Fruit fly (Drosophila melanogaster): ENCODE results near the gene psidin.

psidin gene

DNA sequence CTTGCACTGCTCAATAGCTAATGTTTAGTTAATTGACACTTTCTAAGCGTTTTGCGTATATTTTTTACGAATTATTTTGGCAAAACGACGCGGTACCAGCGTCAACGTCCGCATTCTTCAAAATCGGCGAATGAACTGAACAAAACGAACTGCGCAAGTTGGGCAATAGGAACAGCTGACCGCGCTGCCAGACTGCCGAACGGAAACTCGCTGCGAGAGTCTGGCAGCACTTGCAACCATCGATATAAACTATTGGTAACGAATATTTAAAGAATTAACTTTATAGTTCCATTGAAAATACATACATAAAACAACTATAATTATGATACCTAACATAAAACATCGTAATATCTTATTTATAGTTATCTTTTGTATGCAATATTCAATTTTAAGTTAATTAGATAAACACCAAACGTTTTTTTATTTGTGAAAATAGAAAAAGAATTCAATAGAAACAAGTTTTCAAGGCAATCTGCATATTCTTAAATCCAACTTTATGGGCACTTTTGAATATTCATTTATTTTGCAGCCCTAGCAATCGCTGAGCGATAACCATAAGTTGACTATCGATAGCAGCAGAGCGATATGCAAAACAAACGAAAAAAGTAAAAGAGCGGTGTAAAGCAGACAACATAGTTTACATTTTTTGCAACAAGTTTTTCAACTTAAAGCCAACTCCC is 13.0 kb upstream of the psidin start, which contains the start of the genes Hs6st and MED25 (continued):
- no peak for TF ChIP-seq GATAe (GFP tag; conservative IDR thresholded peaks at IDR 0.05)
- TF ChIP-seq fru (optimal IDR thresholded peaks at IDR 0.05), result no peak
- no peak for TF ChIP-seq CkIIα-i1 (GFP tag; IDR thresholded peaks at IDR 0.05)
- TF ChIP-seq CG1233 (GFP tag; optimal IDR thresholded peaks at IDR 0.05), result peak; percentile 60
- no peak for TF ChIP-seq Fer1 (GFP tag; optimal IDR thresholded peaks at IDR 0.05)
- peak; percentile 49 for TF ChIP-seq CG10654 (GFP tag; optimal IDR thresholded peaks at IDR 0.05)
- TF ChIP-seq CG11696 (GFP tag; IDR thresholded peaks at IDR 0.05), result no peak
- peak; percentile 41 for TF ChIP-seq CG1647 (GFP tag; optimal IDR thresholded peaks at IDR 0.05)
- TF ChIP-seq yki (optimal IDR thresholded peaks at IDR 0.05), result no peak
- TF ChIP-seq hbn (GFP tag; IDR thresholded peaks at IDR 0.05; ENCODE audit: partially characterized antibody), result peak; percentile 57
- 0 out of 2 replicates have a peak, but pooled peaks have one; percentile 24 for TF ChIP-seq sim (GFP tag; IDR thresholded peaks at IDR 0.05)
- peak; percentile 55 for TF ChIP-seq CG12391 (tag; optimal IDR thresholded peaks at IDR 0.05)
- TF ChIP-seq Six4 (GFP tag; optimal IDR thresholded peaks at IDR 0.05), result peak; percentile 29
- no peak for TF ChIP-seq klu (GFP tag; IDR thresholded peaks at IDR 0.05)
- peak; percentile 10 for TF ChIP-seq CG33557 (GFP tag; optimal IDR thresholded peaks at IDR 0.05)
- TF ChIP-seq bsh (GFP tag; optimal IDR thresholded peaks at IDR 0.05), result no peak
- no peak for TF ChIP-seq disco-r (GFP tag; optimal IDR thresholded peaks at IDR 0.05)
- TF ChIP-seq D (optimal IDR thresholded peaks at IDR 0.05), result no peak
- TF ChIP-seq D (GFP tag; optimal IDR thresholded peaks at IDR 0.05), result peak; percentile 19
- no peak for TF ChIP-seq CG10431 (GFP tag; optimal IDR thresholded peaks at IDR 0.05)
- no peak for TF ChIP-seq dimm (GFP tag; IDR thresholded peaks at IDR 0.05)
- peak; percentile 20 for TF ChIP-seq CG9437 (GFP tag; optimal IDR thresholded peaks at IDR 0.05)
- TF ChIP-seq Chrac-16 (GFP tag; optimal IDR thresholded peaks at IDR 0.05), result no peak
- no peak for TF ChIP-seq oc (tag; optimal IDR thresholded peaks at IDR 0.05)
- no peak for TF ChIP-seq Atf6 (GFP tag; IDR thresholded peaks at IDR 0.05)
- TF ChIP-seq onecut (GFP tag; IDR thresholded peaks at IDR 0.05), result peak; percentile 46; the same call in 1 of the 2 replicates
- no peak for TF ChIP-seq wor (GFP tag; IDR thresholded peaks at IDR 0.05)
- TF ChIP-seq ac (GFP tag; optimal IDR thresholded peaks at IDR 0.05), result no peak
- no peak for TF ChIP-seq CG43689 (GFP tag; IDR thresholded peaks at IDR 0.05)
- TF ChIP-seq HLH3B (GFP tag; IDR thresholded peaks at IDR 0.05), result no peak; the same call in 1 of the 2 replicates
- TF ChIP-seq CG32772 (GFP tag; IDR thresholded peaks at IDR 0.05), result no peak
- TF ChIP-seq CG6175 (GFP tag; IDR thresholded peaks at IDR 0.05), result no peak
- TF ChIP-seq grau (tag; optimal IDR thresholded peaks at IDR 0.05), result peak; percentile 38
- TF ChIP-seq CG12659 (GFP tag; optimal IDR thresholded peaks at IDR 0.05), result peak; percentile 73
- peak; percentile 88 for TF ChIP-seq CG14710 (tag; optimal IDR thresholded peaks at IDR 0.05)
- TF ChIP-seq Dek (tag; optimal IDR thresholded peaks at IDR 0.05), result no peak
- no peak for TF ChIP-seq CG8089 (GFP tag; optimal IDR thresholded peaks at IDR 0.05)
- peak; percentile 14 for TF ChIP-seq pfk (GFP tag; optimal IDR thresholded peaks at IDR 0.05)
- TF ChIP-seq danr (GFP tag; IDR thresholded peaks at IDR 0.05), result no peak
- peak; percentile 26 for TF ChIP-seq Rfx (GFP tag; IDR thresholded peaks at IDR 0.05)
- TF ChIP-seq CG17829 (tag; optimal IDR thresholded peaks at IDR 0.05), result peak; percentile 43
- TF ChIP-seq Mrtf (GFP tag; IDR thresholded peaks at IDR 0.05), result no peak
- TF ChIP-seq B-H2 (GFP tag; optimal IDR thresholded peaks at IDR 0.05), result no peak
- TF ChIP-seq CG15269 (tag; optimal IDR thresholded peaks at IDR 0.05), result no peak
- TF ChIP-seq CG5180 (GFP tag; optimal IDR thresholded peaks at IDR 0.05), result no peak
- peak; percentile 28 for TF ChIP-seq CG1792 (GFP tag; optimal IDR thresholded peaks at IDR 0.05)
- no peak for TF ChIP-seq H2.0 (GFP tag; IDR thresholded peaks at IDR 0.05)
- no peak for TF ChIP-seq gro (GFP tag; optimal IDR thresholded peaks at IDR 0.05)
- no peak for TF ChIP-seq CG12744 (GFP tag; optimal IDR thresholded peaks at IDR 0.05)
- 0 out of 2 replicates have a peak, but pooled peaks have one; percentile 40 for TF ChIP-seq ato (GFP tag; IDR thresholded peaks at IDR 0.05; ENCODE audit: partially characterized antibody)
- peak; percentile 88 for TF ChIP-seq Sin3A (optimal IDR thresholded peaks at IDR 0.05)
- peak; percentile 67 for TF ChIP-seq CG13296 (GFP tag; optimal IDR thresholded peaks at IDR 0.05)

Data from whole organism, embryonic.